Worm (Caenorhabditis elegans) whole organism, L4 larva: ENCODE data around the gene nhr-11.

ENCODE experiments used
- F44E2.7 ChIP-seq: fragments of 200-800 bp; sonication (Bioruptor generic); IDR thresholded peaks from 2 replicates; pipeline ENCODE4 v2.1.2; 2022; ENCODE audit warnings: missing genetic modification characterization, missing compliant biosample characterization
- T20F7.1 ChIP-seq: fragments of 200-800 bp; sonication (Bioruptor generic); optimal IDR thresholded peaks from 2 replicates; lab custom pipeline; 2018; ENCODE audit warnings: mild to moderate bottlenecking, missing genetic modification characterization, missing compliant biosample characterization
- Y48G9A.11 ChIP-seq: fragments of 200-800 bp; sonication (Bioruptor generic); IDR thresholded peaks from 2 replicates; pipeline ENCODE4 v1.3.6; 2022; ENCODE audit warnings: missing genetic modification reagents, missing genetic modification characterization, missing compliant biosample characterization
- ZK337.2 ChIP-seq: fragments of 200-800 bp; sonication (Bioruptor generic); IDR thresholded peaks from 2 replicates; pipeline ENCODE4 v1.3.6; 2022; ENCODE audit warnings: missing genetic modification reagents, missing genetic modification characterization, missing compliant biosample characterization
- ama-1 ChIP-seq: fragments of 150-350 bp; optimal IDR thresholded peaks from 2 replicates; lab custom pipeline; 2014; ENCODE audit warnings: inconsistent platforms, mixed read lengths
- arid-1 ChIP-seq: fragments of 200-800 bp; sonication (Bioruptor generic); conservative IDR thresholded peaks from 2 replicates; pipeline ENCODE4 v1.3.6; 2022; ENCODE audit warnings: missing genetic modification reagents, missing genetic modification characterization, missing compliant biosample characterization
- cey-2 ChIP-seq: sonication (generic microtip); optimal IDR thresholded peaks from 3 replicates; lab custom pipeline; 2017; ENCODE audit warnings: missing genetic modification characterization, mild to moderate bottlenecking, missing compliant biosample characterization, antibody characterized with exemption, borderline replicate concordance; ENCODE audit not compliant: insufficient read depth
- daf-12 ChIP-seq: fragments of 150-350 bp; optimal IDR thresholded peaks from 2 replicates; lab custom pipeline; 2014; ENCODE audit warnings: missing biosample characterization, missing genetic modification reagents, missing genetic modification characterization
- daf-16 ChIP-seq, 3 experiments: sonication (generic microtip); optimal IDR thresholded peaks; 2 replicates each; lab custom pipeline; 2016 to 2017; ENCODE audit warnings: missing genetic modification characterization in 3 of 3, missing genetic modification reagents in 3 of 3, mild to moderate bottlenecking in 2 of 3, missing compliant biosample characterization in 2 of 3, missing biosample characterization in 1 of 3, moderate library complexity in 1 of 3
- daf-19 ChIP-seq: fragments of 200-800 bp; sonication (Bioruptor generic); conservative IDR thresholded peaks from 2 replicates; pipeline ENCODE4 v1.3.6; 2022; ENCODE audit warnings: missing genetic modification characterization, missing compliant biosample characterization
- daf-8 ChIP-seq: fragments of 200-800 bp; sonication (Bioruptor generic); IDR thresholded peaks from 2 replicates; pipeline ENCODE4 v1.3.6; 2022; ENCODE audit warnings: missing genetic modification characterization, missing compliant biosample characterization
- dmd-6 ChIP-seq: fragments of 200-800 bp; sonication (Bioruptor generic); IDR thresholded peaks from 2 replicates; pipeline ENCODE4 v1.3.6; 2022; ENCODE audit warnings: missing genetic modification reagents, missing genetic modification characterization, missing compliant biosample characterization
- dpl-1 ChIP-seq: fragments of 150-350 bp; optimal IDR thresholded peaks from 2 replicates; lab custom pipeline; 2014; ENCODE audit warnings: missing biosample characterization, missing genetic modification reagents, missing genetic modification characterization
- dve-1 ChIP-seq: sonication (generic microtip); optimal IDR thresholded peaks from 2 replicates; lab custom pipeline; 2017; ENCODE audit warnings: antibody characterized with exemption, mild to moderate bottlenecking, missing genetic modification characterization, missing compliant biosample characterization; ENCODE audit not compliant: insufficient read depth
- hlh-11 ChIP-seq: fragments of 200-800 bp; sonication (Bioruptor generic); optimal IDR thresholded peaks from 2 replicates; lab custom pipeline; 2018; ENCODE audit warnings: mild to moderate bottlenecking, missing genetic modification characterization, missing compliant biosample characterization
- hlh-30 ChIP-seq: sonication (generic microtip); optimal IDR thresholded peaks from 2 replicates; lab custom pipeline; 2017; ENCODE audit warnings: antibody characterized with exemption, mild to moderate bottlenecking, missing genetic modification characterization, missing compliant biosample characterization; ENCODE audit not compliant: insufficient read depth
- lin-15B ChIP-seq: fragments of 150-350 bp; sonication (generic microtip); optimal IDR thresholded peaks from 3 replicates; lab custom pipeline; 2014; ENCODE audit warnings: missing biosample characterization, missing genetic modification characterization
- lsy-2 ChIP-seq, 2 experiments: fragments of 150-350 bp in 1 of 2; sonication (generic microtip) in 1 of 2; optimal IDR thresholded peaks; 2 replicates each; lab custom pipeline; 2014 to 2017; ENCODE audit warnings: missing biosample characterization in 2 of 2, missing genetic modification characterization in 2 of 2
- mdl-1 ChIP-seq, 2 experiments: fragments of 150-350 bp in 1 of 2; sonication (generic microtip) in 1 of 2; optimal IDR thresholded peaks; 2 replicates each; lab custom pipeline; 2014 to 2017; ENCODE audit warnings: missing biosample characterization in 2 of 2, missing genetic modification characterization in 2 of 2
- mep-1 ChIP-seq: fragments of 150-350 bp; sonication (generic microtip); optimal IDR thresholded peaks from 3 replicates; lab custom pipeline; 2014; ENCODE audit warnings: missing biosample characterization, missing genetic modification characterization
- mxl-2 ChIP-seq: fragments of 200-800 bp; sonication (Bioruptor generic); conservative IDR thresholded peaks from 2 replicates; pipeline ENCODE4 v1.3.6; 2022; ENCODE audit warnings: missing genetic modification reagents, missing genetic modification characterization, missing compliant biosample characterization
- mxl-3 ChIP-seq: fragments of 200-800 bp; sonication (Bioruptor generic); optimal IDR thresholded peaks from 2 replicates; lab custom pipeline; 2018; ENCODE audit warnings: mild to moderate bottlenecking, missing genetic modification characterization, missing compliant biosample characterization
- nhr-10 ChIP-seq: fragments of 150-350 bp; optimal IDR thresholded peaks from 2 replicates; lab custom pipeline; 2014; ENCODE audit warnings: missing biosample characterization, missing genetic modification characterization
- nhr-11 ChIP-seq: fragments of 150-350 bp; optimal IDR thresholded peaks from 2 replicates; lab custom pipeline; 2014; ENCODE audit warnings: missing biosample characterization, missing genetic modification characterization
- nhr-111 ChIP-seq: fragments of 200-800 bp; sonication (Bioruptor generic); optimal IDR thresholded peaks from 2 replicates; lab custom pipeline; 2018; ENCODE audit warnings: mild to moderate bottlenecking, missing genetic modification characterization, missing compliant biosample characterization
- nhr-25 ChIP-seq: sonication (generic microtip); optimal IDR thresholded peaks from 2 replicates; lab custom pipeline; 2017; ENCODE audit warnings: missing genetic modification characterization, mild to moderate bottlenecking, missing compliant biosample characterization, antibody characterized with exemption, moderate library complexity, borderline replicate concordance; ENCODE audit not compliant: insufficient read depth
- nhr-28 ChIP-seq: fragments of 150-350 bp; optimal IDR thresholded peaks from 2 replicates; lab custom pipeline; 2014; ENCODE audit warnings: missing biosample characterization, missing genetic modification characterization
- nhr-42 ChIP-seq: fragments of 200-800 bp; sonication (Bioruptor generic); IDR thresholded peaks from 2 replicates; pipeline ENCODE4 v1.3.6; 2022; ENCODE audit warnings: missing genetic modification characterization, missing compliant biosample characterization
- nhr-6 ChIP-seq: fragments of 150-350 bp; optimal IDR thresholded peaks from 2 replicates; lab custom pipeline; 2014; ENCODE audit warnings: missing biosample characterization, missing genetic modification characterization
- nhr-77 ChIP-seq: fragments of 150-350 bp; optimal IDR thresholded peaks from 2 replicates; lab custom pipeline; 2014; ENCODE audit warnings: missing biosample characterization, missing genetic modification characterization
- php-3 ChIP-seq: fragments of 200-800 bp; sonication (Bioruptor generic); IDR thresholded peaks from 2 replicates; pipeline ENCODE4 v1.3.6; 2022; ENCODE audit warnings: missing genetic modification reagents, missing genetic modification characterization, missing compliant biosample characterization
- pqm-1 ChIP-seq: sonication (generic microtip); optimal IDR thresholded peaks from 2 replicates; lab custom pipeline; 2017; ENCODE audit warnings: missing biosample characterization, missing genetic modification characterization
- skn-1 ChIP-seq: fragments of 150-350 bp; optimal IDR thresholded peaks from 2 replicates; lab custom pipeline; 2014; ENCODE audit warnings: missing biosample characterization, missing genetic modification characterization
- spr-1 ChIP-seq: sonication (generic microtip); optimal IDR thresholded peaks from 2 replicates; lab custom pipeline; 2016; ENCODE audit warnings: mild to moderate bottlenecking, missing genetic modification characterization, missing compliant biosample characterization
- unc-130 ChIP-seq: sonication (generic microtip); optimal IDR thresholded peaks from 2 replicates; lab custom pipeline; 2016; ENCODE audit warnings: missing genetic modification reagents, missing genetic modification characterization, missing compliant biosample characterization
- unc-62 ChIP-seq, 3 experiments: fragments of 150-350 bp in 1 of 3; sonication (generic microtip); optimal IDR thresholded peaks in 2 of 3; peaks in 1 of 3; 1 replicate in 1 of 3; 2 replicates in 2 of 3; lab custom pipeline; 2014 to 2017; ENCODE audit warnings: missing biosample characterization in 3 of 3, missing genetic modification characterization in 3 of 3, missing genetic modification reagents in 3 of 3, missing genotype in 1 of 3
- ztf-11 ChIP-seq: fragments of 150-350 bp; optimal IDR thresholded peaks from 2 replicates; lab custom pipeline; 2014; ENCODE audit warnings: missing biosample characterization, missing genetic modification characterization

nhr-11 gene

ce11 chrIV:9112019-9112418, 42.2 kb downstream of the nhr-11 start:
- TF ChIP-seq mdl-1 (tag; optimal IDR thresholded peaks at IDR 0.05; lab: Kevin White, UChicago) (no peak), pqm-1 (tag; lab: Kevin White, UChicago) (peak; percentile 91), daf-16 (GFP tag; optimal IDR thresholded peaks at IDR 0.05; lab: Kevin White, UChicago) (no peak), daf-16 (tag; optimal IDR thresholded peaks at IDR 0.05; lab: Kevin White, UChicago) (peak; percentile 52), php-3 (GFP tag; lab: Robert Waterston, UW) (no peak), nhr-28 (tag; lab: Kevin White, UChicago) (peak; percentile 80), unc-130 (no peak), dpl-1 (GFP tag; lab: Kevin White, UChicago) (peak; percentile 15), mxl-3 (GFP tag; lab: Kevin White, UChicago) (peak; percentile 68), hlh-11 (peak; percentile 72), lin-15B (no peak), daf-8 (no peak), hlh-30 (tag; lab: Kevin White, UChicago) (peak; percentile 18), cey-2 (tag; lab: Kevin White, UChicago) (peak; percentile 64), dve-1 (tag; lab: Kevin White, UChicago) (peak; percentile 57), dmd-6 (peak; percentile 70), nhr-25 (tag; lab: Kevin White, UChicago) (no peak), Y48G9A.11 (GFP tag; lab: Robert Waterston, UW) (no peak)

- peak; percentile 13 for TF ChIP-seq dve-1 (tag; lab: Kevin White, UChicago)
- TF ChIP-seq spr-1 (tag; lab: Kevin White, UChicago), result no peak
- TF ChIP-seq nhr-11 (tag; lab: Kevin White, UChicago), result no peak
- TF ChIP-seq nhr-6, result peak; percentile 57
- no peak for TF ChIP-seq F44E2.7 (GFP tag; lab: Robert Waterston, UW)
- no peak for TF ChIP-seq daf-12 (tag; lab: Kevin White, UChicago)
These were observed 44.3 kb downstream of the nhr-11 start for ce11 chrIV:9114078-9114477.

- TF ChIP-seq pqm-1 (tag; lab: Kevin White, UChicago), result peak; percentile 73
- no peak for TF ChIP-seq nhr-42
- peak; percentile 80 for TF ChIP-seq nhr-28 (tag; lab: Kevin White, UChicago)
- TF ChIP-seq mxl-2 (GFP tag; lab: Robert Waterston, UW), result no peak
- peak; percentile 10 for TF ChIP-seq mxl-3 (GFP tag; lab: Kevin White, UChicago)
- no peak for TF ChIP-seq daf-16 (GFP tag; optimal IDR thresholded peaks at IDR 0.05; lab: Kevin White, UChicago)
- TF ChIP-seq daf-16 (tag; optimal IDR thresholded peaks at IDR 0.05; lab: Kevin White, UChicago), result peak; percentile 38
- TF ChIP-seq hlh-11, result peak; percentile 29
- TF ChIP-seq nhr-77, result no peak
- peak; percentile 54 for TF ChIP-seq dve-1 (tag; lab: Kevin White, UChicago)
- TF ChIP-seq cey-2 (tag; lab: Kevin White, UChicago), result no peak
These were observed 46.6 kb downstream of the nhr-11 start for ce11 chrIV:9116452-9116851.

- no peak for TF ChIP-seq ztf-11 (tag; lab: Kevin White, UChicago)
- no peak for TF ChIP-seq dve-1 (tag; lab: Kevin White, UChicago)
- TF ChIP-seq mdl-1 (tag; optimal IDR thresholded peaks at IDR 0.05; lab: Kevin White, UChicago), result no peak
- peak in 1 of 2 experiments; percentile 94 for TF ChIP-seq unc-62 (GFP tag; optimal IDR thresholded peaks at IDR 0.05 in 1 of 2; lab: Kevin White, UChicago)
- TF ChIP-seq unc-62 (tag; optimal IDR thresholded peaks at IDR 0.05; lab: Kevin White, UChicago), result no peak
- no peak for TF ChIP-seq daf-16 (GFP tag; optimal IDR thresholded peaks at IDR 0.05; lab: Kevin White, UChicago)
- peak; percentile 48 for TF ChIP-seq daf-16 (tag; optimal IDR thresholded peaks at IDR 0.05; lab: Kevin White, UChicago)
- no peak for TF ChIP-seq hlh-30 (tag; lab: Kevin White, UChicago)
These were observed 47.9 kb downstream of the nhr-11 start for ce11 chrIV:9117700-9118099.

ce11 chrIV:9118348-9118747, 48.5 kb downstream of the nhr-11 start:
- TF ChIP-seq pqm-1 (tag; lab: Kevin White, UChicago), result peak; percentile 59
- TF ChIP-seq daf-16 (GFP tag; optimal IDR thresholded peaks at IDR 0.05; lab: Kevin White, UChicago), result no peak
- peak; percentile 32 for TF ChIP-seq daf-16 (tag; optimal IDR thresholded peaks at IDR 0.05; lab: Kevin White, UChicago)
- no peak for TF ChIP-seq lsy-2 (tag; optimal IDR thresholded peaks at IDR 0.05; lab: Kevin White, UChicago)
- TF ChIP-seq ZK337.2 (GFP tag; lab: Robert Waterston, UW), result no peak
- peak; percentile 68 for TF ChIP-seq dmd-6
- TF ChIP-seq mdl-1 (tag; optimal IDR thresholded peaks at IDR 0.05; lab: Kevin White, UChicago), result peak in 1 of 2 experiments; percentile 1
- TF ChIP-seq arid-1 (GFP tag; lab: Robert Waterston, UW), result no peak
- no peak for TF ChIP-seq nhr-10 (tag; lab: Kevin White, UChicago)
- peak; percentile 47 for TF ChIP-seq hlh-30 (tag; lab: Kevin White, UChicago)
- TF ChIP-seq daf-19, result no peak
- peak; percentile 75 for TF ChIP-seq hlh-11
- TF ChIP-seq nhr-28 (tag; lab: Kevin White, UChicago), result peak; percentile 79
- TF ChIP-seq skn-1 (tag; lab: Kevin White, UChicago), result no peak
- TF ChIP-seq ama-1 (lab: Kevin White, UChicago), result peak; percentile 6
- no peak for TF ChIP-seq nhr-111
- TF ChIP-seq nhr-77, result peak; percentile 0
- peak; percentile 53 for TF ChIP-seq mep-1
- no peak for TF ChIP-seq T20F7.1
- TF ChIP-seq mxl-3 (GFP tag; lab: Kevin White, UChicago), result peak; percentile 41
- peak; percentile 15 for TF ChIP-seq dve-1 (tag; lab: Kevin White, UChicago)
- peak in 1 of 2 experiments; percentile 86 for TF ChIP-seq unc-62 (GFP tag; optimal IDR thresholded peaks at IDR 0.05 in 1 of 2; lab: Kevin White, UChicago)
- no peak for TF ChIP-seq unc-62 (tag; optimal IDR thresholded peaks at IDR 0.05; lab: Kevin White, UChicago)
- TF ChIP-seq, all 104 proteins: peak for 13
